Fruit fly (Drosophila melanogaster): ENCODE results near the gene CG32284.

CG32284 gene

DNA sequence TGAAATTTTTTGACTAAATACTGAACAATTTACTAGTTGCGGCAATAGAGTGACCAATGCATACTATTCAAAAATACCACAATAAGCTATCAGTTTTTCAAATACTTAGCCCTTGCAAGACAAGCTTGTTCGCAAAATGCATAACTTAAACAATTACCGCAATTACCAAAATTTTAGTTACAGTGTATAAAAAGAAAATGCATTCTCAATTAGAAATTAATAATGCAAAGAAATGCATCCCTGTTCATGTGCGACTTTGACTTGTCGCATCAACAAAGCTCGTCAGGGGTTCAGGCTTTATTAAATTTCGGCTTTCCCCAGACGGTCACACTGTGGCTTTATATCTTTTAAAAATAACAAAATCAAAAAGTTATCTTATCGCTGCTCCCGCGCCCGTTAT, 32.4 kb downstream of the CG32284 start, which contains the start of the genes hob and nSMase (continued):
- TF ChIP-seq C15 (GFP tag; IDR thresholded peaks at IDR 0.05) (no peak), cas (GFP tag; IDR thresholded peaks at IDR 0.05) (no peak), CG14667 (GFP tag; IDR thresholded peaks at IDR 0.05) (no peak), CG7786 (GFP tag; optimal IDR thresholded peaks at IDR 0.05) (no peak), MESR4 (GFP tag; optimal IDR thresholded peaks at IDR 0.05) (no peak), sc (optimal IDR thresholded peaks at IDR 0.05) (no peak), sc (GFP tag; optimal IDR thresholded peaks at IDR 0.05) (no peak), CG9727 (GFP tag; optimal IDR thresholded peaks at IDR 0.05) (no peak), BEAF-32 (GFP tag; optimal IDR thresholded peaks at IDR 0.05) (peak; percentile 42), CG18599 (GFP tag; optimal IDR thresholded peaks at IDR 0.05) (no peak), Sox102F (GFP tag; optimal IDR thresholded peaks at IDR 0.05) (no peak), CG4424 (GFP tag; optimal IDR thresholded peaks at IDR 0.05) (no peak), CG16863 (GFP tag; optimal IDR thresholded peaks at IDR 0.05) (no peak), disco-r (GFP tag; optimal IDR thresholded peaks at IDR 0.05) (no peak), CG6689 (GFP tag; IDR thresholded peaks at IDR 0.05) (no peak), gt (GFP tag; IDR thresholded peaks at IDR 0.05) (no peak), cato (GFP tag; optimal IDR thresholded peaks at IDR 0.05; ENCODE audit: borderline replicate concordance) (no peak), CG32772 (GFP tag; IDR thresholded peaks at IDR 0.05) (no peak), mirr (GFP tag; optimal IDR thresholded peaks at IDR 0.05) (no peak), CG17612 (GFP tag; IDR thresholded peaks at IDR 0.05) (no peak), Ets97D (GFP tag; optimal IDR thresholded peaks at IDR 0.05) (peak; percentile 59), Hmr (GFP tag; optimal IDR thresholded peaks at IDR 0.05) (no peak), CG17186 (GFP tag; optimal IDR thresholded peaks at IDR 0.05) (peak; percentile 58), Dll (GFP tag; IDR thresholded peaks at IDR 0.05; ENCODE audit: partially characterized antibody) (no peak), CG2202 (tag; optimal IDR thresholded peaks at IDR 0.05) (no peak), phol (tag; optimal IDR thresholded peaks at IDR 0.05) (peak; percentile 55), MBD-R2 (GFP tag; IDR thresholded peaks at IDR 0.05) (peak; percentile 69), CG4617 (GFP tag; optimal IDR thresholded peaks at IDR 0.05; ENCODE audit: borderline replicate concordance) (peak; percentile 60), ind (GFP tag; optimal IDR thresholded peaks at IDR 0.05) (no peak), Doc2 (GFP tag; IDR thresholded peaks at IDR 0.05) (no peak), NFAT (GFP tag; IDR thresholded peaks at IDR 0.05) (no peak), CG4854 (GFP tag; optimal IDR thresholded peaks at IDR 0.05) (no peak), PHDP (tag; optimal IDR thresholded peaks at IDR 0.05) (no peak), CG6272 (GFP tag; IDR thresholded peaks at IDR 0.05) (no peak), H2.0 (GFP tag; IDR thresholded peaks at IDR 0.05) (no peak), CG12942 (GFP tag; optimal IDR thresholded peaks at IDR 0.05) (no peak), CG9797 (GFP tag; optimal IDR thresholded peaks at IDR 0.05) (peak; percentile 83), pho (GFP tag; optimal IDR thresholded peaks at IDR 0.05) (no peak), CG15514 (GFP tag; optimal IDR thresholded peaks at IDR 0.05) (peak; percentile 72), her (GFP tag; optimal IDR thresholded peaks at IDR 0.05) (no peak), NfI (GFP tag; optimal IDR thresholded peaks at IDR 0.05) (no peak), dimm (GFP tag; IDR thresholded peaks at IDR 0.05) (no peak), ab (GFP tag; optimal IDR thresholded peaks at IDR 0.05) (no peak), B-H1 (GFP tag; IDR thresholded peaks at IDR 0.05) (no peak), CG8478 (optimal IDR thresholded peaks at IDR 0.05) (no peak), zen (tag; optimal IDR thresholded peaks at IDR 0.05) (no peak), CG16815 (GFP tag; optimal IDR thresholded peaks at IDR 0.05) (no peak), vnd (GFP tag; IDR thresholded peaks at IDR 0.05; ENCODE audit: partially characterized antibody) (no peak), dysf (GFP tag; IDR thresholded peaks at IDR 0.05) (no peak), CG14710 (tag; optimal IDR thresholded peaks at IDR 0.05) (peak; percentile 61), CG18476 (GFP tag; optimal IDR thresholded peaks at IDR 0.05) (no peak), trh (GFP tag; optimal IDR thresholded peaks at IDR 0.05) (no peak), ro (GFP tag; IDR thresholded peaks at IDR 0.05) (no peak)

Measured in whole organism, embryonic.